Fruit fly (Drosophila melanogaster) whole organism, prepupa: ENCODE results near the gene Sems.

ENCODE experiments used
- Blimp-1 ChIP-seq: fragments of 200-800 bp; sonication (Bioruptor generic); optimal IDR thresholded peaks from 3 replicates; lab custom pipeline; 2017; ENCODE audit warnings: missing biosample characterization, missing genetic modification characterization, mild to moderate bottlenecking, moderate library complexity, missing genetic modification reagents
- CG10631 ChIP-seq: fragments of 200-800 bp; sonication (Bioruptor generic); optimal IDR thresholded peaks from 2 replicates; lab custom pipeline; 2016; ENCODE audit warnings: missing biosample characterization, missing genetic modification characterization
- CG10669 ChIP-seq: fragments of 200-800 bp; sonication (Bioruptor generic); optimal IDR thresholded peaks from 3 replicates; lab custom pipeline; 2018; ENCODE audit warnings: missing biosample characterization, mild to moderate bottlenecking, missing genetic modification characterization, moderate library complexity
- CG11762 ChIP-seq: fragments of 200-800 bp; sonication (Bioruptor generic); optimal IDR thresholded peaks from 3 replicates; lab custom pipeline; 2016; ENCODE audit warnings: missing biosample characterization, missing genetic modification characterization; ENCODE audit not compliant: insufficient read depth
- CG11902 ChIP-seq: fragments of 200-800 bp; sonication (Bioruptor generic); optimal IDR thresholded peaks from 3 replicates; lab custom pipeline; 2016; ENCODE audit warnings: missing biosample characterization, missing genetic modification characterization
- CG1621 ChIP-seq: fragments of 200-800 bp; sonication (Bioruptor generic); optimal IDR thresholded peaks from 3 replicates; lab custom pipeline; 2018; ENCODE audit warnings: missing biosample characterization, mild to moderate bottlenecking, missing genetic modification characterization
- CG3032 ChIP-seq: fragments of 200-800 bp; optimal IDR thresholded peaks from 2 replicates; lab custom pipeline; 2019; ENCODE audit warnings: missing biosample characterization, mild to moderate bottlenecking, missing genetic modification characterization, moderate library complexity
- CG32006 ChIP-seq: fragments of 200-800 bp; sonication (Bioruptor generic); optimal IDR thresholded peaks from 3 replicates; lab custom pipeline; 2017; ENCODE audit warnings: missing biosample characterization, mild to moderate bottlenecking, missing genetic modification characterization
- CG34406 ChIP-seq: fragments of 200-800 bp; sonication (Bioruptor generic); optimal IDR thresholded peaks from 3 replicates; lab custom pipeline; 2016; ENCODE audit warnings: missing biosample characterization, missing genetic modification characterization
- CG3919 ChIP-seq: fragments of 200-800 bp; sonication (Bioruptor generic); optimal IDR thresholded peaks from 3 replicates; lab custom pipeline; 2016; ENCODE audit warnings: missing biosample characterization, missing genetic modification characterization
- CG6163 ChIP-seq: fragments of 200-800 bp; sonication (Bioruptor generic); IDR thresholded peaks from 3 replicates; pipeline ENCODE4 v1.3.6; 2022; ENCODE audit warnings: missing biosample characterization, missing genetic modification characterization
- CG6808 ChIP-seq: fragments of 200-800 bp; sonication (Bioruptor generic); optimal IDR thresholded peaks from 3 replicates; lab custom pipeline; 2017; ENCODE audit warnings: missing biosample characterization, missing genetic modification characterization, mild to moderate bottlenecking, moderate library complexity, missing genetic modification reagents
- CG6854 ChIP-seq: fragments of 200-800 bp; sonication (Bioruptor generic); optimal IDR thresholded peaks from 2 replicates; lab custom pipeline; 2017; ENCODE audit warnings: missing biosample characterization, mild to moderate bottlenecking, missing genetic modification characterization
- CG7368 ChIP-seq: fragments of 200-800 bp; sonication (Bioruptor generic); optimal IDR thresholded peaks from 3 replicates; lab custom pipeline; 2016; ENCODE audit warnings: missing biosample characterization, missing genetic modification characterization
- CG8119 ChIP-seq: fragments of 200-800 bp; sonication (Bioruptor generic); IDR thresholded peaks from 3 replicates; pipeline ENCODE4 v1.3.6; 2022; ENCODE audit warnings: missing biosample characterization, missing genetic modification characterization
- CG8319 ChIP-seq: fragments of 200-800 bp; sonication (Bioruptor generic); optimal IDR thresholded peaks from 3 replicates; lab custom pipeline; 2016; ENCODE audit warnings: missing biosample characterization, missing genetic modification characterization
- CG9139 ChIP-seq: fragments of 200-800 bp; sonication (Bioruptor generic); optimal IDR thresholded peaks from 3 replicates; lab custom pipeline; 2017; ENCODE audit warnings: missing biosample characterization, mild to moderate bottlenecking, missing genetic modification characterization
- Eip78C ChIP-seq: fragments of 200-800 bp; sonication (Bioruptor generic); peaks from one replicate; lab custom pipeline; 2016; ENCODE audit warnings: missing biosample characterization, missing genetic modification characterization
- Eip93F ChIP-seq: fragments of 200-800 bp; sonication (Bioruptor generic); optimal IDR thresholded peaks from 2 replicates; lab custom pipeline; 2016; ENCODE audit warnings: missing biosample characterization, mild to moderate bottlenecking, missing genetic modification characterization
- Ets21C ChIP-seq: fragments of 200-800 bp; sonication (Bioruptor generic); optimal IDR thresholded peaks from 3 replicates; lab custom pipeline; 2016; ENCODE audit warnings: missing biosample characterization, missing genetic modification characterization
- Gug ChIP-seq: fragments of 200-800 bp; sonication (Bioruptor generic); IDR thresholded peaks from 2 replicates; pipeline ENCODE4 v1.3.6; 2022; ENCODE audit warnings: missing biosample characterization, missing genetic modification characterization
- Hr38 ChIP-seq: sonication (Bioruptor generic); optimal IDR thresholded peaks from 2 replicates; lab custom pipeline; 2016; ENCODE audit warnings: missing biosample characterization, missing genetic modification characterization
- Hr39 ChIP-seq: fragments of 200-800 bp; sonication (Bioruptor generic); optimal IDR thresholded peaks from 2 replicates; lab custom pipeline; 2016; ENCODE audit warnings: missing biosample characterization, missing genetic modification characterization
- Hr4 ChIP-seq: fragments of 200-800 bp; sonication (Bioruptor generic); optimal IDR thresholded peaks from 3 replicates; lab custom pipeline; 2016; ENCODE audit warnings: missing biosample characterization, missing genetic modification characterization
- Lpt ChIP-seq: fragments of 200-800 bp; sonication (Bioruptor generic); optimal IDR thresholded peaks from 3 replicates; lab custom pipeline; 2016; ENCODE audit warnings: missing biosample characterization, missing genetic modification characterization
- Met ChIP-seq: fragments of 200-800 bp; sonication (Bioruptor generic); optimal IDR thresholded peaks from 3 replicates; lab custom pipeline; 2016; ENCODE audit warnings: missing biosample characterization, missing genetic modification characterization
- OdsH ChIP-seq: fragments of 200-800 bp; sonication (Bioruptor generic); optimal IDR thresholded peaks from 3 replicates; lab custom pipeline; 2016; ENCODE audit warnings: missing biosample characterization, missing genetic modification characterization
- Sox102F ChIP-seq: fragments of 200-800 bp; sonication (Bioruptor generic); optimal IDR thresholded peaks from 2 replicates; lab custom pipeline; 2016; ENCODE audit warnings: missing biosample characterization, mild to moderate bottlenecking, missing genetic modification characterization
- Sox14 ChIP-seq: fragments of 200-800 bp; sonication (Bioruptor generic); optimal IDR thresholded peaks from 3 replicates; lab custom pipeline; 2016; ENCODE audit warnings: missing biosample characterization, missing genetic modification characterization
- achi ChIP-seq: fragments of 200-800 bp; sonication (Bioruptor generic); optimal IDR thresholded peaks from 3 replicates; lab custom pipeline; 2016; ENCODE audit warnings: missing biosample characterization, missing genetic modification characterization
- acj6 ChIP-seq: fragments of 200-800 bp; sonication (Bioruptor generic); optimal IDR thresholded peaks from 3 replicates; lab custom pipeline; 2016; ENCODE audit warnings: missing biosample characterization, missing genetic modification characterization
- cyc ChIP-seq: fragments of 200-800 bp; sonication (Bioruptor generic); optimal IDR thresholded peaks from 3 replicates; lab custom pipeline; 2016; ENCODE audit warnings: missing biosample characterization, missing genetic modification characterization
- dac ChIP-seq: fragments of 200-800 bp; sonication (Bioruptor generic); optimal IDR thresholded peaks from 2 replicates; lab custom pipeline; 2017; ENCODE audit warnings: missing biosample characterization, mild to moderate bottlenecking, missing genetic modification characterization
- dsx ChIP-seq: fragments of 200-800 bp; optimal IDR thresholded peaks from 3 replicates; lab custom pipeline; 2019; ENCODE audit warnings: missing biosample characterization, mild to moderate bottlenecking, missing genetic modification characterization, moderate library complexity; ENCODE audit not compliant: poor library complexity, severe bottlenecking
- eg ChIP-seq: fragments of 200-800 bp; sonication (Bioruptor generic); IDR thresholded peaks from 3 replicates; pipeline ENCODE4 v1.3.6; 2022; ENCODE audit warnings: missing biosample characterization, missing genetic modification characterization
- esn ChIP-seq: fragments of 200-800 bp; sonication (Bioruptor generic); optimal IDR thresholded peaks from 2 replicates; lab custom pipeline; 2016; ENCODE audit warnings: missing biosample characterization, mild to moderate bottlenecking, missing genetic modification characterization, moderate library complexity
- fkh ChIP-seq: fragments of 200-800 bp; sonication (Bioruptor generic); optimal IDR thresholded peaks from 3 replicates; lab custom pipeline; 2017; ENCODE audit warnings: missing biosample characterization, mild to moderate bottlenecking, missing genetic modification characterization, moderate library complexity
- lz ChIP-seq: fragments of 200-800 bp; sonication (Bioruptor generic); optimal IDR thresholded peaks from 3 replicates; lab custom pipeline; 2016; ENCODE audit warnings: missing biosample characterization, missing genetic modification characterization
- pdm3 ChIP-seq: fragments of 200-800 bp; sonication (Bioruptor generic); optimal IDR thresholded peaks from 3 replicates; lab custom pipeline; 2016; ENCODE audit warnings: missing biosample characterization, missing genetic modification characterization
- salr ChIP-seq, 2 experiments: fragments of 200-800 bp; sonication (Bioruptor generic); optimal IDR thresholded peaks; 3 replicates each; lab custom pipeline; 2016 to 2018; ENCODE audit warnings: missing biosample characterization in 2 of 2, missing genetic modification characterization in 2 of 2, mild to moderate bottlenecking in 1 of 2
- ss ChIP-seq, 2 experiments: fragments of 200-800 bp; sonication (Bioruptor generic); optimal IDR thresholded peaks; 2 replicates in 1 of 2; 3 replicates in 1 of 2; lab custom pipeline; 2017 to 2018; ENCODE audit warnings: mild to moderate bottlenecking in 2 of 2, missing biosample characterization in 2 of 2, missing genetic modification characterization in 2 of 2, moderate library complexity in 1 of 2
- svp ChIP-seq: fragments of 200-800 bp; sonication (Bioruptor generic); peaks from one replicate; lab custom pipeline; 2016; ENCODE audit warnings: missing biosample characterization, missing genetic modification characterization
- topi ChIP-seq: fragments of 200-800 bp; sonication (Bioruptor generic); optimal IDR thresholded peaks from 3 replicates; lab custom pipeline; 2016; ENCODE audit warnings: missing biosample characterization, missing genetic modification characterization
- vri ChIP-seq: fragments of 200-800 bp; sonication (Bioruptor generic); optimal IDR thresholded peaks from 3 replicates; lab custom pipeline; 2016; ENCODE audit warnings: missing biosample characterization, mild to moderate bottlenecking, missing genetic modification characterization

Gene Sems

dm6 chr3L:20986929-20987363, 30.4 kb upstream of the Sems start (continued):
- TF ChIP-seq lz (GFP tag; lab: Kevin White, UChicago) (peak; percentile 5), CG11902 (peak; percentile 34), Eip78C (GFP tag; lab: Kevin White, UChicago) (peak; percentile 93), CG8319 (peak; percentile 33), CG34406 (GFP tag; lab: Kevin White, UChicago) (peak; percentile 76), eg (peak; percentile 57; the same call in 2 of the 3 replicates), fkh (GFP tag; lab: Kevin White, UChicago) (no peak), CG9139 (GFP tag; lab: Kevin White, UChicago) (peak; percentile 73), Hr4 (GFP tag; lab: Kevin White, UChicago) (peak; percentile 73), Eip93F (no peak), Met (GFP tag; lab: Kevin White, UChicago) (peak; percentile 26), Blimp-1 (GFP tag; lab: Kevin White, UChicago) (peak; percentile 29), svp (peak; percentile 69), CG11762 (peak; percentile 71), Gug (GFP tag; lab: Robert Waterston, UW) (peak; percentile 54), CG3919 (GFP tag; lab: Kevin White, UChicago) (peak; percentile 79), CG6808 (GFP tag; lab: Kevin White, UChicago) (peak; percentile 71), dac (peak; percentile 50), cyc (GFP tag; lab: Kevin White, UChicago) (peak; percentile 20), CG6854 (GFP tag; lab: Kevin White, UChicago) (no peak)
- TF ChIP-seq, all 60 proteins: peak for 49

dm6 chr3L:20984414-20985208, 28.1 kb upstream of the Sems start:
- TF ChIP-seq Eip78C (GFP tag; lab: Kevin White, UChicago) (peak; percentile 40), ss (GFP tag; optimal IDR thresholded peaks at IDR 0.05; lab: Kevin White, UChicago) (peak; percentile 5 to 87), CG3919 (GFP tag; lab: Kevin White, UChicago) (peak; percentile 25), CG1621 (tag; lab: Kevin White, UChicago) (no peak), vri (GFP tag; lab: Kevin White, UChicago) (no peak), CG6854 (GFP tag; lab: Kevin White, UChicago) (peak; percentile 67), dac (no peak)
- TF ChIP-seq, all 60 proteins: peak for 4

dm6 chr3L:20983309-20983708, 26.8 kb upstream of the Sems start:
- TF ChIP-seq Hr4 (GFP tag; lab: Kevin White, UChicago) (peak; percentile 38), salr (GFP tag; optimal IDR thresholded peaks at IDR 0.05; lab: Kevin White, UChicago) (peak in 1 of 2 experiments; percentile 72), eg (no peak), pdm3 (GFP tag; lab: Kevin White, UChicago) (peak; percentile 19), Lpt (GFP tag; lab: Kevin White, UChicago) (peak; percentile 52), dac (no peak), CG6163 (GFP tag; lab: Robert Waterston, UW) (0 out of 3 replicates have a peak, but pooled peaks have one; percentile 25), CG8119 (GFP tag; lab: Robert Waterston, UW) (peak; percentile 73), cyc (GFP tag; lab: Kevin White, UChicago) (no peak), ss (GFP tag; optimal IDR thresholded peaks at IDR 0.05; lab: Kevin White, UChicago) (no peak), esn (GFP tag; lab: Kevin White, UChicago) (peak; percentile 53), Eip78C (GFP tag; lab: Kevin White, UChicago) (peak; percentile 84), CG34406 (GFP tag; lab: Kevin White, UChicago) (no peak), CG7368 (GFP tag; lab: Kevin White, UChicago) (no peak), Hr38 (GFP tag; lab: Kevin White, UChicago) (no peak), achi (GFP tag; lab: Kevin White, UChicago) (peak; percentile 53), vri (GFP tag; lab: Kevin White, UChicago) (no peak), CG10669 (GFP tag; lab: Kevin White, UChicago) (no peak), topi (GFP tag; lab: Kevin White, UChicago) (peak; percentile 29), CG9139 (GFP tag; lab: Kevin White, UChicago) (no peak), CG11902 (no peak), CG10631 (peak; percentile 62), Sox102F (GFP tag; lab: Kevin White, UChicago) (peak; percentile 16), Eip93F (no peak), Sox14 (GFP tag; lab: Kevin White, UChicago) (no peak), CG8319 (no peak), CG3032 (tag; lab: Kevin White, UChicago) (peak; percentile 41), Hr39 (no peak), acj6 (GFP tag; lab: Kevin White, UChicago) (peak; percentile 30), Gug (GFP tag; lab: Robert Waterston, UW) (no peak), Ets21C (GFP tag; lab: Kevin White, UChicago) (no peak), OdsH (GFP tag; lab: Kevin White, UChicago) (peak; percentile 43), dsx (peak; percentile 16), CG32006 (peak; percentile 71)
